Fruit fly (Drosophila melanogaster): ENCODE results near the gene CG2924.
A peak's percentile ranks its signal among the peaks of the same experiment; 100 is the strongest.

CG2924 gene

dm6 chrX:2297428-2298200 is 27.1 kb upstream of the CG2924 start (continued):
- TF ChIP-seq wek (GFP tag; optimal IDR thresholded peaks at IDR 0.05) (peak; percentile 94), Fer1 (GFP tag; optimal IDR thresholded peaks at IDR 0.05) (peak; percentile 98), CG13287 (GFP tag; IDR thresholded peaks at IDR 0.05; ENCODE audit: partially characterized antibody) (peak; percentile 13; the same call in 1 of the 2 replicates), odd (GFP tag; optimal IDR thresholded peaks at IDR 0.05) (peak; percentile 98), shn (GFP tag; optimal IDR thresholded peaks at IDR 0.05) (peak; percentile 98), trh (GFP tag; optimal IDR thresholded peaks at IDR 0.05) (peak; percentile 96), zen2 (GFP tag; IDR thresholded peaks at IDR 0.05; ENCODE audit: partially characterized antibody) (no peak), CG1647 (GFP tag; optimal IDR thresholded peaks at IDR 0.05) (peak; percentile 99), CG6854 (GFP tag; optimal IDR thresholded peaks at IDR 0.05) (peak; percentile 95), Camta (GFP tag; optimal IDR thresholded peaks at IDR 0.05) (peak; percentile 98), unpg (GFP tag; optimal IDR thresholded peaks at IDR 0.05) (peak; percentile 99), CG9797 (GFP tag; optimal IDR thresholded peaks at IDR 0.05) (peak; percentile 60), Sry-β (GFP tag; optimal IDR thresholded peaks at IDR 0.05) (peak; percentile 68), Ets97D (GFP tag; optimal IDR thresholded peaks at IDR 0.05) (peak; percentile 93), pnt (GFP tag; optimal IDR thresholded peaks at IDR 0.05) (peak; percentile 99), CG18262 (tag; optimal IDR thresholded peaks at IDR 0.05) (peak; percentile 98), HHEX (GFP tag; optimal IDR thresholded peaks at IDR 0.05) (peak; percentile 98), lola (GFP tag; optimal IDR thresholded peaks at IDR 0.05) (peak in 1 of 3 experiments; percentile 94), Hmr (GFP tag; optimal IDR thresholded peaks at IDR 0.05) (peak; percentile 98), hkb (optimal IDR thresholded peaks at IDR 0.05) (no peak), hkb (GFP tag; IDR thresholded peaks at IDR 0.05) (peak; percentile 99), Poxn (GFP tag; IDR thresholded peaks at IDR 0.05) (peak; percentile 89), ap (GFP tag; IDR thresholded peaks at IDR 0.05) (peak; percentile 98), Hey (tag; optimal IDR thresholded peaks at IDR 0.05) (peak; percentile 94), btn (GFP tag; optimal IDR thresholded peaks at IDR 0.05) (peak; percentile 98), CG31441 (GFP tag; IDR thresholded peaks at IDR 0.05) (peak; percentile 98), Fer3 (tag; optimal IDR thresholded peaks at IDR 0.05) (peak; percentile 98), NC2β (GFP tag; optimal IDR thresholded peaks at IDR 0.05) (peak; percentile 98), fu2 (GFP tag; optimal IDR thresholded peaks at IDR 0.05) (peak; percentile 98), Mad (GFP tag; optimal IDR thresholded peaks at IDR 0.05) (peak; percentile 98), CG17186 (GFP tag; optimal IDR thresholded peaks at IDR 0.05) (peak; percentile 95), CG10565 (GFP tag; optimal IDR thresholded peaks at IDR 0.05) (peak; percentile 95), CG8089 (GFP tag; optimal IDR thresholded peaks at IDR 0.05) (peak; percentile 99), HLH54F (GFP tag; optimal IDR thresholded peaks at IDR 0.05) (peak; percentile 98), amos (GFP tag; IDR thresholded peaks at IDR 0.05; ENCODE audit: partially characterized antibody) (no peak), seq (GFP tag; IDR thresholded peaks at IDR 0.05) (peak; percentile 99), dmrt11E (tag; optimal IDR thresholded peaks at IDR 0.05) (peak; percentile 93), CG12155 (GFP tag; optimal IDR thresholded peaks at IDR 0.05) (peak; percentile 97), gsb (GFP tag; IDR thresholded peaks at IDR 0.05) (peak; percentile 96), esg (GFP tag; conservative IDR thresholded peaks at IDR 0.05) (peak; percentile 98), Asciz (GFP tag; optimal IDR thresholded peaks at IDR 0.05) (peak; percentile 99), CG4730 (GFP tag; IDR thresholded peaks at IDR 0.05) (peak; percentile 98), Mes4 (GFP tag; optimal IDR thresholded peaks at IDR 0.05) (peak; percentile 98), vfl (GFP tag; optimal IDR thresholded peaks at IDR 0.05) (peak; percentile 96), fd64A (GFP tag; optimal IDR thresholded peaks at IDR 0.05) (peak; percentile 99), grn (GFP tag; optimal IDR thresholded peaks at IDR 0.05) (peak; percentile 87), Lhr (GFP tag; optimal IDR thresholded peaks at IDR 0.05) (peak; percentile 97), fd102C (GFP tag; optimal IDR thresholded peaks at IDR 0.05) (peak; percentile 89), Chrac-16 (GFP tag; optimal IDR thresholded peaks at IDR 0.05) (peak; percentile 99)

Data from whole organism, embryonic.